Fruit fly (Drosophila melanogaster) whole organism, embryonic: ENCODE measurements around the gene CG43347.

Experiments
- B-H2 ChIP-seq: fragments of 200-800 bp; sonication (Bioruptor generic); optimal IDR thresholded peaks from 2 replicates; lab custom pipeline; 2018; ENCODE audit warnings: missing biosample characterization, mild to moderate bottlenecking, missing genetic modification characterization
- CG10274 ChIP-seq: fragments of 200-800 bp; sonication (Bioruptor generic); optimal IDR thresholded peaks from 3 replicates; lab custom pipeline; 2017; ENCODE audit warnings: missing biosample characterization, mild to moderate bottlenecking, missing genetic modification characterization
- CG15011 ChIP-seq: fragments of 200-800 bp; sonication (Bioruptor generic); optimal IDR thresholded peaks from 3 replicates; lab custom pipeline; 2018; ENCODE audit warnings: missing biosample characterization, mild to moderate bottlenecking, missing genetic modification characterization
- CG15696 ChIP-seq: fragments of 200-800 bp; sonication (Bioruptor generic); optimal IDR thresholded peaks from 2 replicates; lab custom pipeline; 2019; ENCODE audit warnings: missing biosample characterization, mild to moderate bottlenecking, missing genetic modification characterization, moderate library complexity
- CG1603 ChIP-seq: fragments of 200-800 bp; sonication (Bioruptor generic); optimal IDR thresholded peaks from 2 replicates; lab custom pipeline; 2019; ENCODE audit warnings: missing biosample characterization, mild to moderate bottlenecking, missing genetic modification characterization, moderate library complexity
- CG17328 ChIP-seq: fragments of 200-800 bp; sonication (Bioruptor generic); IDR thresholded peaks from 2 replicates; pipeline ENCODE4 v1.3.6; 2022; ENCODE audit warnings: missing biosample characterization, missing genetic modification characterization
- CG1832 ChIP-seq: fragments of 200-800 bp; sonication (Bioruptor generic); optimal IDR thresholded peaks from 2 replicates; lab custom pipeline; 2017; ENCODE audit warnings: missing biosample characterization, mild to moderate bottlenecking, missing genetic modification characterization, inconsistent platforms
- CG31441 ChIP-seq: fragments of 200-800 bp; sonication (Bioruptor generic); IDR thresholded peaks from 2 replicates; pipeline ENCODE4 v1.3.6; 2022; ENCODE audit warnings: missing biosample characterization, missing genetic modification characterization
- CG3281 ChIP-seq: fragments of 200-800 bp; sonication (Bioruptor generic); optimal IDR thresholded peaks from 3 replicates; lab custom pipeline; 2017; ENCODE audit warnings: missing biosample characterization, mild to moderate bottlenecking, missing genetic modification characterization
- CG34224 ChIP-seq: fragments of 200-800 bp; sonication (Bioruptor generic); IDR thresholded peaks from 3 replicates; pipeline ENCODE4 v1.3.6; 2022; ENCODE audit warnings: missing biosample characterization, missing genetic modification characterization; ENCODE audit not compliant: partially characterized antibody
- CG34376 ChIP-seq: fragments of 200-800 bp; sonication (Bioruptor generic); optimal IDR thresholded peaks from 2 replicates; lab custom pipeline; 2018; ENCODE audit warnings: missing biosample characterization, mild to moderate bottlenecking, missing genetic modification characterization
- CG34422 ChIP-seq: fragments of 200-800 bp; sonication (Bioruptor generic); IDR thresholded peaks from 3 replicates; pipeline ENCODE4 v1.3.6; 2022; ENCODE audit warnings: missing biosample characterization, missing genetic modification characterization
- CG43689 ChIP-seq: fragments of 200-800 bp; sonication (Bioruptor generic); IDR thresholded peaks from 2 replicates; pipeline ENCODE4 v1.3.6; 2022; ENCODE audit warnings: missing biosample characterization, missing genetic modification characterization
- CG5953 ChIP-seq: fragments of 200-800 bp; sonication (Bioruptor generic); IDR thresholded peaks from 2 replicates; pipeline ENCODE4 v1.3.6; 2022; ENCODE audit warnings: missing biosample characterization, missing genetic modification characterization
- CG6765 ChIP-seq: fragments of 200-800 bp; sonication (Bioruptor generic); optimal IDR thresholded peaks from 3 replicates; lab custom pipeline; 2017; ENCODE audit warnings: missing biosample characterization, mild to moderate bottlenecking, missing genetic modification characterization
- CG6791 ChIP-seq: fragments of 200-800 bp; sonication (Bioruptor generic); IDR thresholded peaks from 3 replicates; pipeline ENCODE4 v1.3.6; 2022; ENCODE audit warnings: missing biosample characterization, missing genetic modification characterization; ENCODE audit not compliant: partially characterized antibody
- CG8388 ChIP-seq: fragments of 200-800 bp; sonication (Bioruptor generic); optimal IDR thresholded peaks from 2 replicates; lab custom pipeline; 2019; ENCODE audit warnings: missing biosample characterization, mild to moderate bottlenecking, missing genetic modification characterization, moderate library complexity
- CHES-1-like ChIP-seq: fragments of 200-800 bp; sonication (Bioruptor generic); optimal IDR thresholded peaks from 2 replicates; lab custom pipeline; 2016; ENCODE audit warnings: missing biosample characterization, missing genetic modification characterization
- CoRest ChIP-seq: fragments of 200-800 bp; sonication (Bioruptor generic); optimal IDR thresholded peaks from 3 replicates; lab custom pipeline; 2018; ENCODE audit warnings: missing biosample characterization, mild to moderate bottlenecking, missing genetic modification characterization, moderate library complexity
- D19B ChIP-seq: fragments of 200-800 bp; sonication (Bioruptor generic); optimal IDR thresholded peaks from 2 replicates; lab custom pipeline; 2017; ENCODE audit warnings: missing biosample characterization, mild to moderate bottlenecking, missing genetic modification characterization
- Dll ChIP-seq: fragments of 200-800 bp; sonication (Bioruptor generic); IDR thresholded peaks from 4 replicates; pipeline ENCODE4 v1.3.6; 2022; ENCODE audit warnings: missing biosample characterization, missing genetic modification characterization; ENCODE audit not compliant: partially characterized antibody
- HLH54F ChIP-seq: fragments of 200-800 bp; sonication (Bioruptor generic); optimal IDR thresholded peaks from 3 replicates; lab custom pipeline; 2016; ENCODE audit warnings: missing biosample characterization, missing genetic modification characterization
- Hr51 ChIP-seq, 2 experiments: fragments of 200-800 bp; sonication (Bioruptor generic); optimal IDR thresholded peaks; 2 replicates in 1 of 2; 3 replicates in 1 of 2; lab custom pipeline; 2016 to 2018; ENCODE audit warnings: missing biosample characterization in 2 of 2, missing genetic modification characterization in 2 of 2, mild to moderate bottlenecking in 1 of 2, moderate library complexity in 1 of 2
- Nf-YA ChIP-seq: fragments of 200-800 bp; sonication (Bioruptor generic); IDR thresholded peaks from 2 replicates; pipeline ENCODE4 v1.3.6; 2022; ENCODE audit warnings: missing biosample characterization, missing genetic modification characterization
- Spps ChIP-seq: fragments of 200-800 bp; sonication (Bioruptor generic); optimal IDR thresholded peaks from 2 replicates; lab custom pipeline; 2018; ENCODE audit warnings: missing biosample characterization, mild to moderate bottlenecking, missing genetic modification characterization
- Ssrp ChIP-seq: fragments of 200-800 bp; sonication (Bioruptor generic); optimal IDR thresholded peaks from 2 replicates; lab custom pipeline; 2018; ENCODE audit warnings: missing biosample characterization, mild to moderate bottlenecking, missing genetic modification characterization, moderate library complexity
- Trl ChIP-seq, 3 experiments: fragments of >200 bp in 2 of 3; fragments of 200-800 bp in 1 of 3; sonication (Bioruptor generic) in 1 of 3; optimal IDR thresholded peaks; 2 replicates in 1 of 3; 3 replicates in 2 of 3; lab custom pipeline; 2016 to 2017; ENCODE audit warnings: missing biosample characterization in 1 of 3, missing genetic modification characterization in 1 of 3
- abd-A ChIP-seq: fragments of 200-800 bp; sonication (Bioruptor generic); optimal IDR thresholded peaks from 3 replicates; lab custom pipeline; 2019; ENCODE audit warnings: missing biosample characterization, mild to moderate bottlenecking, missing genetic modification characterization, moderate library complexity
- bowl ChIP-seq: fragments of 200-800 bp; sonication (Bioruptor generic); IDR thresholded peaks from 2 replicates; pipeline ENCODE4 v1.3.6; 2022; ENCODE audit warnings: missing biosample characterization, missing genetic modification characterization
- chm ChIP-seq: fragments of 200-800 bp; sonication (Bioruptor generic); IDR thresholded peaks from 2 replicates; pipeline ENCODE4 v1.3.6; 2022; ENCODE audit warnings: missing biosample characterization, missing genetic modification characterization
- cwo ChIP-seq: fragments of 200-800 bp; sonication (Bioruptor generic); optimal IDR thresholded peaks from 3 replicates; lab custom pipeline; 2017; ENCODE audit warnings: missing biosample characterization, missing genetic modification characterization, mild to moderate bottlenecking, moderate library complexity, missing genetic modification reagents
- dmrt11E ChIP-seq: fragments of 200-800 bp; sonication (Bioruptor generic); optimal IDR thresholded peaks from 3 replicates; lab custom pipeline; 2018; ENCODE audit warnings: missing biosample characterization, mild to moderate bottlenecking, missing genetic modification characterization, moderate library complexity
- ems ChIP-seq: fragments of 200-800 bp; sonication (Bioruptor generic); optimal IDR thresholded peaks from 3 replicates; lab custom pipeline; 2016; ENCODE audit warnings: missing biosample characterization, missing genetic modification characterization
- exex ChIP-seq: fragments of 200-800 bp; sonication (Bioruptor generic); optimal IDR thresholded peaks from 4 replicates; lab custom pipeline; 2018; ENCODE audit warnings: missing biosample characterization, mild to moderate bottlenecking, missing genetic modification characterization, moderate library complexity
- hbn ChIP-seq: fragments of 200-800 bp; sonication (Bioruptor generic); IDR thresholded peaks from 2 replicates; pipeline ENCODE4 v1.3.6; 2022; ENCODE audit warnings: missing biosample characterization, missing genetic modification characterization; ENCODE audit not compliant: partially characterized antibody
- jumu ChIP-seq: fragments of 200-800 bp; sonication (Bioruptor generic); optimal IDR thresholded peaks from 3 replicates; lab custom pipeline; 2016; ENCODE audit warnings: missing biosample characterization, missing genetic modification characterization
- knrl ChIP-seq: fragments of 200-800 bp; sonication (Bioruptor generic); IDR thresholded peaks from 3 replicates; pipeline ENCODE4 v1.3.6; 2022; ENCODE audit warnings: missing biosample characterization, missing genetic modification characterization; ENCODE audit not compliant: partially characterized antibody
- shn ChIP-seq: fragments of 200-800 bp; sonication (Bioruptor generic); optimal IDR thresholded peaks from 3 replicates; lab custom pipeline; 2016; ENCODE audit warnings: missing biosample characterization, missing genetic modification characterization
- slbo ChIP-seq: fragments of 200-800 bp; sonication (Bioruptor generic); IDR thresholded peaks from 2 replicates; pipeline ENCODE4 v1.3.6; 2022; ENCODE audit warnings: missing biosample characterization, missing genetic modification characterization
- sqz ChIP-seq: fragments of 200-800 bp; sonication (Bioruptor generic); optimal IDR thresholded peaks from 3 replicates; lab custom pipeline; 2018; ENCODE audit warnings: missing biosample characterization, mild to moderate bottlenecking, missing genetic modification characterization
- ssp ChIP-seq: fragments of 200-800 bp; sonication (Bioruptor generic); IDR thresholded peaks from 2 replicates; pipeline ENCODE4 v1.3.6; 2022; ENCODE audit warnings: missing biosample characterization, missing genetic modification characterization
- sug ChIP-seq: fragments of 200-800 bp; optimal IDR thresholded peaks from 2 replicates; lab custom pipeline; 2019; ENCODE audit warnings: missing biosample characterization, mild to moderate bottlenecking, missing genetic modification characterization, moderate library complexity
- trem ChIP-seq: fragments of 200-800 bp; optimal IDR thresholded peaks from 3 replicates; lab custom pipeline; 2019; ENCODE audit warnings: missing biosample characterization, mild to moderate bottlenecking, missing genetic modification characterization, moderate library complexity
- ttk ChIP-seq: fragments of 200-800 bp; sonication (Bioruptor generic); IDR thresholded peaks from 2 replicates; pipeline ENCODE4 v2.1.2; 2022; ENCODE audit warnings: missing biosample characterization, missing genetic modification characterization
- zfh2 ChIP-seq: fragments of 200-800 bp; sonication (Bioruptor generic); optimal IDR thresholded peaks from 2 replicates; lab custom pipeline; 2016; ENCODE audit warnings: missing biosample characterization, missing genetic modification characterization

CG43347 gene

DNA sequence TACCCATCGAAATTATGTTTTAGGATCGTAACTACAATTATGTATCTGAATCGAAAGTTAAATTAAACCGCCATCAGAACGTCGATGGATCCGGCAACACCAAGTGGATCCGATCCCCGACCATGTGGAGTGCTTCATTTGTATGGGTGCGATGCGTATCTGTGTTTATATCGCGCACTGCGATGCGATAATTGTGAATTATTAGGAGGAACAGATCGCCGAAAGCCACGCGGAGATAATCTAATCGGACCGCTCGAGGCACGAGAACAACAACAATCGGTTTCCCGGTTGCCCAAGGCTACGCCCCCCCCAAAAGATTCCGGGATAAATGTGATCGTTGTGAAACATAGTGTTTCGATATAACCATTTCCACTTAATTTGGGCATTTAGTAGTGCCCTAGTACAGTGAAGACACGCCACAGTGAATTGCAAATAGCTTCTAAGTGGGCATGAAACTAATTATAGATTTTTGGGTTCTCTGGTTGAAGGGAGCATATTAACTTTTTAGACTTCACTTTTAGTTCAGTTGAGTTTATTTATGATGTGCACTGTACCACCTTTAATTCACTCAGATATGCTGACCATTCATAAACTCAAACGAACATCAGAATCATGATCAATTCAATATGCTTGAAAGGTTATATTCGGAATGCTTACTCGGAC lies 19.6 kb downstream of the CG43347 start (continued):
- TF ChIP-seq CG6765 (GFP tag; lab: Kevin White, UChicago) (no peak), CoRest (peak; percentile 32), zfh2 (peak; percentile 21), CG43689 (no peak), HLH54F (GFP tag; lab: Kevin White, UChicago) (no peak), CHES-1-like (GFP tag; lab: Kevin White, UChicago) (no peak), bowl (no peak), dmrt11E (peak; percentile 21), chm (peak; percentile 38; the same call in 1 of the 2 replicates), CG5953 (GFP tag; lab: Robert Waterston, UW) (no peak), CG6791 (GFP tag; lab: Robert Waterston, UW) (no peak), B-H2 (GFP tag; lab: Kevin White, UChicago) (no peak), hbn (GFP tag; lab: Robert Waterston, UW) (no peak), CG1603 (peak; percentile 68), CG15011 (no peak), abd-A (no peak), CG1832 (no peak), ssp (peak; percentile 43; the same call in 1 of the 2 replicates), CG34422 (GFP tag; lab: Robert Waterston, UW) (peak; percentile 59; the same call in 2 of the 3 replicates), CG3281 (GFP tag; lab: Kevin White, UChicago) (peak; percentile 44), CG15696 (no peak), CG31441 (GFP tag; lab: Robert Waterston, UW) (peak; percentile 47), knrl (GFP tag; lab: Robert Waterston, UW) (no peak), Trl (optimal IDR thresholded peaks at IDR 0.05; lab: Kevin White, UChicago) (no peak), Trl (GFP tag; optimal IDR thresholded peaks at IDR 0.05; lab: Kevin White, UChicago) (peak; percentile 14), trem (no peak), ttk (GFP tag; lab: Robert Waterston, UW) (peak; percentile 76), slbo (GFP tag; lab: Robert Waterston, UW) (peak; percentile 80), Hr51 (GFP tag; optimal IDR thresholded peaks at IDR 0.05; lab: Kevin White, UChicago) (no peak), Spps (no peak), CG17328 (GFP tag; lab: Robert Waterston, UW) (peak; percentile 62), jumu (GFP tag; lab: Kevin White, UChicago) (no peak), exex (tag; lab: Kevin White, UChicago) (peak; percentile 66), CG8388 (GFP tag; lab: Kevin White, UChicago) (peak; percentile 24), Ssrp (tag; lab: Kevin White, UChicago) (peak; percentile 25), CG10274 (GFP tag; lab: Kevin White, UChicago) (no peak), ems (GFP tag; lab: Kevin White, UChicago) (no peak), Nf-YA (0 out of 2 replicates have a peak, but pooled peaks have one; percentile 23), sqz (no peak)
- TF ChIP-seq, all 482 proteins: peak for 199

DNA sequence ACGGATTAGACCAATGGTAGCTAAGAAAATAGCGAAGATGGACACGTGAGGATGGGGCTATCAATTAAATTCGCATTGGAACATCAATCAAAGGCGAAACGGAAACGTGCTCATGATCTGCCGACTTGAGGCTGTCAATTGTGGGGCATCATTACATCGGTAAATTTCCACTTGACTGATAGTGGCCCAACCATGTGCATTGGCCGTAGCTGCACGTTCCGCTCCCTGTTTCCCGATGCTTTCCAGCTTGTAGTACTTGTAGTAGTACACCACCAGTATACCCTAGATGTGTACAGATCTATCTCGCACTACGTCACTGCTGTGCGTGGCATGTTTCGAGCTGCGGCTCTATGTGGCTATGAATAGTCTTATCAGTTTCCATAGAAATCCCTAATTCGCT lies 20.7 kb downstream of the CG43347 start:
- TF ChIP-seq shn, result no peak
- TF ChIP-seq CG34376 (GFP tag; lab: Kevin White, UChicago), result peak; percentile 15
- no peak for TF ChIP-seq CG34224 (GFP tag; lab: Robert Waterston, UW)
- peak; percentile 55 for TF ChIP-seq cwo (GFP tag; lab: Kevin White, UChicago)
- TF ChIP-seq Dll (GFP tag; lab: Robert Waterston, UW), result no peak
- peak; percentile 21 for TF ChIP-seq sug (tag; lab: Kevin White, UChicago)
- no peak for TF ChIP-seq CG43689
- peak; percentile 68 for TF ChIP-seq D19B (GFP tag; lab: Kevin White, UChicago)
- TF ChIP-seq, all 482 proteins: peak for 4
